Fruit fly (Drosophila melanogaster): ENCODE measurements around the gene CG16812.

DNA sequence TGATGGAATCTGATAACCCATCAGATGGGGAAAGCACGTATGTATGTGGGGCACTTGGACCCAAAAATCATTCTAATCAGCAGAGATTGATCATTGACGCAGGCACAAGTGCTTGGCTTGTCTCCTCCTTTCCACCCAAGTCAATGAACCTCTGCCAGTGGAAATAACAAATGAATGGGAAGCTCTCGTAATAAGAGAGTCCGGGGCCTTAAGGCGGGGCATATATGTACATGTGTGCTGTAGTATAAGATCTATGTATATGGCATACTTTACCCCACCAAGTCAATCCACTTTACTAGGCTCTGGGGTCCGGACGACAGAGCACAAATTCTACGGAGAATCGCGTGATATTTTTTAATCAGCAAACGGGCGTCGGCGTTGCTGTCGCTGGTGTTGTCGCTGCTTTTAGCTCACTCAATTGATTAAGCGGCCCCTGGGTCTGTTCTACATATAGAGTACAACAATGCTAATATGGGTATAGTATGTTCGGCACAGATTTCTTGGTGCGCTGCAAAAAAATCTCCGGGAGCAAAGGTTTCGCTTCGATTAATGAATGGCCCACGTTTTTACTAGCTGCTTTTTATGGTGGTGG lies 16.2 kb upstream of the CG16812 start:
- TF ChIP-seq Crg-1 (GFP tag; optimal IDR thresholded peaks at IDR 0.05) (peak; percentile 40), CG5204 (GFP tag; optimal IDR thresholded peaks at IDR 0.05) (no peak), kay (GFP tag; ENCODE audit: borderline replicate concordance) (no peak), bab1 (GFP tag; optimal IDR thresholded peaks at IDR 0.05) (peak; percentile 23), CG14711 (tag; optimal IDR thresholded peaks at IDR 0.05) (peak; percentile 43)
